Worm (Caenorhabditis elegans): Measurements from ENCODE around the gene coh-4.
A peak's percentile ranks its signal among the peaks of the same experiment; 100 is the strongest.

The coh-4 gene

ce11 chrV:4186453-4187143 lies 11.2 kb upstream of the coh-4 start (continued):
- TF ChIP-seq F37D6.2 (tag; optimal IDR thresholded peaks at IDR 0.05) (no peak), ceh-20 (GFP tag; IDR thresholded peaks at IDR 0.05) (no peak), dve-1 (tag; optimal IDR thresholded peaks at IDR 0.05; ENCODE audit: insufficient read depth) (no peak), Y105C5A.15 (GFP tag; IDR thresholded peaks at IDR 0.05) (no peak), hlh-30 (tag; optimal IDR thresholded peaks at IDR 0.05; ENCODE audit: insufficient read depth) (peak; percentile 68), nhr-111 (GFP tag; optimal IDR thresholded peaks at IDR 0.05) (no peak), attf-4 (tag; optimal IDR thresholded peaks at IDR 0.05) (no peak), duxl-1 (tag; optimal IDR thresholded peaks at IDR 0.05; ENCODE audit: poor library complexity) (peak; percentile 36), gei-8 (GFP tag; optimal IDR thresholded peaks at IDR 0.05) (no peak)

DNA sequence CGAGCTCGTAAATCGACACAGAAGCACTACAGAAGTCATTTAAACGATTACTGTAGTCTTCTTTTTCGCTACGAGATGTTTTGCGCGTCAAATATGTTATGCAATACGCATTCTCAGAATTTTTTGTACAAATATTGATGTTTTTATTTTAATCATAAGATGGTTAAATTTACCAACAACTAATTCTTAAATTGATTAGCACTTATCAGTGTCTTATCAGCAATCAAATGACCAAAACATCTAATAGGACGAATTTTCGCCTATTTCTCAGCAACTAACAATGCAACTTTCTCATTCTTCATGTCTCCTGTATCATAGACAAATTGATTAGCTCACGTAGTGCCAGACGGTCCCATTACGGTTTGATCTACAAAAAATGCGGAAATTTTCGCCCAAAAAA lies 10.4 kb upstream of the coh-4 start:
- TF ChIP-seq daf-16 (GFP tag; optimal IDR thresholded peaks at IDR 0.05) = no peak
- peak; percentile 54 for TF ChIP-seq daf-16 (tag; optimal IDR thresholded peaks at IDR 0.05)
- no peak for TF ChIP-seq egl-43 (GFP tag; IDR thresholded peaks at IDR 0.05)
- peak; percentile 6 for TF ChIP-seq nhr-28 (tag; optimal IDR thresholded peaks at IDR 0.05)

ce11 chrV:4182546-4182945 lies 7.1 kb upstream of the coh-4 start:
- TF ChIP-seq Y48G9A.11 (GFP tag; IDR thresholded peaks at IDR 0.05) = peak; percentile 25; the same call in 1 of the 2 replicates
- 0 out of 2 replicates have a peak, but pooled peaks have one; percentile 8 for TF ChIP-seq lin-38 (GFP tag; IDR thresholded peaks at IDR 0.05)
- TF ChIP-seq egl-43 (GFP tag; IDR thresholded peaks at IDR 0.05) = 0 out of 2 replicates have a peak, but pooled peaks have one; percentile 26
- no peak for TF ChIP-seq Y105C5A.15 (GFP tag; IDR thresholded peaks at IDR 0.05)
- TF ChIP-seq set-16 (GFP tag; IDR thresholded peaks at IDR 0.05) = peak; percentile 72

DNA sequence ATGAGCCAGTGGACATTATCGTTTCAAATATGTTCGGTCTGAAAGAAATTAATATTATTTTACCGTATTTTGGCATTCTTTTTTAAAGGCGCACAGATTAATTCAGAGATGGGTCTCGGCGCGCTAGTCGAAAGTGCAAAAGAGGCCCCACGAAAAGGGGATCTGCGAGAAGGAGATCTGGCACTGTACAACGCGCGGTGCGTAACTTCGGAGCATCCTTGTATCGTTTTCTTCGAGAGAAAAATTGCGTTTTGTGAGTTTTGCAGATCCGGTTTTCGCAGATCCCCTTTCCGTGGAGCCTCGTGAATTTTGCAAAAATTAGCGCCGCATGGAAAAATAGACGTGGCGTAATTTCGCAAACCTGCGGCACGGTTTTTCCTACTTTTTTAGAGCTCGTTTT lies 6.3 kb upstream of the coh-4 start:
- no peak for TF ChIP-seq lin-1 (GFP tag; IDR thresholded peaks at IDR 0.05)
- TF ChIP-seq nhr-10 (tag; optimal IDR thresholded peaks at IDR 0.05) = no peak
- TF ChIP-seq egl-27 (tag; optimal IDR thresholded peaks at IDR 0.05) = no peak
- no peak for TF ChIP-seq dpl-1 (GFP tag; optimal IDR thresholded peaks at IDR 0.05)
- TF ChIP-seq Y48G9A.11 (GFP tag; IDR thresholded peaks at IDR 0.05) = no peak
- no peak for TF ChIP-seq dve-1 (tag; optimal IDR thresholded peaks at IDR 0.05; ENCODE audit: insufficient read depth)
- no peak for TF ChIP-seq arid-1 (GFP tag; conservative IDR thresholded peaks at IDR 0.05)
- no peak for TF ChIP-seq mxl-2 (GFP tag; conservative IDR thresholded peaks at IDR 0.05)
- TF ChIP-seq ctbp-1 (GFP tag; IDR thresholded peaks at IDR 0.05) = no peak
- no peak for TF ChIP-seq nhr-11 (tag; optimal IDR thresholded peaks at IDR 0.05)
- TF ChIP-seq cey-2 (tag; optimal IDR thresholded peaks at IDR 0.05; ENCODE audit: borderline replicate concordance, insufficient read depth) = no peak
- no peak for TF ChIP-seq vab-7 (GFP tag; IDR thresholded peaks at IDR 0.05)
- TF ChIP-seq Y105C5A.15 (GFP tag; IDR thresholded peaks at IDR 0.05) = no peak
- TF ChIP-seq rbr-2 (tag; optimal IDR thresholded peaks at IDR 0.05) = no peak
- no peak for TF ChIP-seq ceh-32 (tag; optimal IDR thresholded peaks at IDR 0.05; ENCODE audit: poor library complexity)
- TF ChIP-seq fos-1 (tag; optimal IDR thresholded peaks at IDR 0.05) = no peak
- TF ChIP-seq mes-2 (tag; optimal IDR thresholded peaks at IDR 0.05; ENCODE audit: poor library complexity, severe bottlenecking) = no peak
- TF ChIP-seq daf-16 (GFP tag; optimal IDR thresholded peaks at IDR 0.05) = no peak
- TF ChIP-seq daf-16 (tag; optimal IDR thresholded peaks at IDR 0.05) = no peak
- no peak for TF ChIP-seq ceh-82 (tag; optimal IDR thresholded peaks at IDR 0.05)

- TF ChIP-seq dmd-6 (GFP tag; IDR thresholded peaks at IDR 0.05) (no peak), aha-1 (tag) (peak; percentile 98), vab-7 (GFP tag; IDR thresholded peaks at IDR 0.05) (no peak), hmg-1.1 (GFP tag; IDR thresholded peaks at IDR 0.05) (no peak), snpc-4 (tag; optimal IDR thresholded peaks at IDR 0.05) (no peak)
These were observed 5.8 kb upstream of the coh-4 start for ce11 chrV:4181272-4181671.

Data from whole organism, L4 larva.